Worm (Caenorhabditis elegans) whole organism, early embryonic: ENCODE data around the gene C33H5.16.

Experiments
- B0310.2 ChIP-seq: sonication (generic microtip); optimal IDR thresholded peaks from 2 replicates; lab custom pipeline; 2016; ENCODE audit warnings: mild to moderate bottlenecking, missing genetic modification characterization, missing compliant biosample characterization
- F13C5.2 ChIP-seq: sonication (generic microtip); optimal IDR thresholded peaks from 2 replicates; lab custom pipeline; 2017; ENCODE audit warnings: mild to moderate bottlenecking, missing genetic modification characterization, inconsistent platforms, missing compliant biosample characterization
- aly-1 ChIP-seq: sonication (generic microtip); optimal IDR thresholded peaks from 2 replicates; lab custom pipeline; 2016; ENCODE audit warnings: missing genetic modification characterization, missing compliant biosample characterization
- ama-1 ChIP-seq: fragments of 150-350 bp; optimal IDR thresholded peaks from 2 replicates; lab custom pipeline; 2014
- ceh-13 ChIP-seq: fragments of 200-800 bp; sonication (Bioruptor generic); optimal IDR thresholded peaks from 2 replicates; lab custom pipeline; 2018; ENCODE audit warnings: mild to moderate bottlenecking, missing genetic modification characterization, missing compliant biosample characterization
- ceh-36 ChIP-seq: sonication (generic microtip); optimal IDR thresholded peaks from 2 replicates; lab custom pipeline; 2016; ENCODE audit warnings: missing genetic modification characterization, inconsistent platforms, missing compliant biosample characterization
- ets-7 ChIP-seq: sonication (generic microtip); optimal IDR thresholded peaks from 2 replicates; lab custom pipeline; 2016; ENCODE audit warnings: missing genotype, missing genetic modification characterization, missing compliant biosample characterization
- flt-1 ChIP-seq: fragments of 200-800 bp; sonication (Bioruptor generic); IDR thresholded peaks from 2 replicates; pipeline ENCODE4 v1.3.6; 2022; ENCODE audit warnings: missing genetic modification characterization, missing compliant biosample characterization
- hmbx-1 ChIP-seq: sonication (generic microtip); optimal IDR thresholded peaks from 2 replicates; lab custom pipeline; 2016; ENCODE audit warnings: mild to moderate bottlenecking, missing genetic modification characterization, missing compliant biosample characterization
- hmg-4 ChIP-seq: fragments of 200-800 bp; sonication (Bioruptor generic); optimal IDR thresholded peaks from 2 replicates; lab custom pipeline; 2018; ENCODE audit warnings: mild to moderate bottlenecking, missing genetic modification characterization, missing compliant biosample characterization
- hnd-1 ChIP-seq: sonication (generic microtip); optimal IDR thresholded peaks from 2 replicates; lab custom pipeline; 2016; ENCODE audit warnings: missing genetic modification characterization, missing compliant biosample characterization
- pes-1 ChIP-seq: fragments of 200-800 bp; sonication (Bioruptor generic); IDR thresholded peaks from 2 replicates; pipeline ENCODE4 v1.3.6; 2022; ENCODE audit warnings: missing genetic modification reagents, missing genetic modification characterization, missing compliant biosample characterization
- scrt-1 ChIP-seq: fragments of 200-800 bp; sonication (Bioruptor generic); IDR thresholded peaks from 2 replicates; pipeline ENCODE4 v1.3.6; 2022; ENCODE audit warnings: missing genetic modification characterization, missing compliant biosample characterization
- sea-1 ChIP-seq: fragments of 200-800 bp; sonication (Bioruptor generic); conservative IDR thresholded peaks from 2 replicates; pipeline ENCODE4 v1.3.6; 2022; ENCODE audit warnings: missing genetic modification characterization, missing compliant biosample characterization
- tbx-11 ChIP-seq: fragments of 200-800 bp; sonication (Bioruptor generic); IDR thresholded peaks from 2 replicates; pipeline ENCODE4 v1.3.6; 2022; ENCODE audit warnings: missing genetic modification characterization, missing compliant biosample characterization
- tbx-37 ChIP-seq: fragments of 200-800 bp; sonication (Bioruptor generic); conservative IDR thresholded peaks from 2 replicates; pipeline ENCODE4 v1.3.6; 2022; ENCODE audit warnings: missing genetic modification reagents, missing genetic modification characterization, missing compliant biosample characterization
- tra-4 ChIP-seq: sonication (generic microtip); optimal IDR thresholded peaks from 2 replicates; lab custom pipeline; 2017; ENCODE audit warnings: missing genetic modification characterization, missing compliant biosample characterization

The C33H5.16 gene

ce11 chrIV:7775725-7776124 is 27.4 kb downstream of the C33H5.16 start, which contains the start of gene swd-2.1:
TSS of gene swd-2.1 (plus strand) at chrIV:7776025.
- TF ChIP-seq hmg-4 (no peak), ama-1 (lab: Kevin White, UChicago) (no peak), B0310.2 (no peak)

- TF ChIP-seq tbx-11 (GFP tag; lab: Robert Waterston, UW): no peak
- no peak for TF ChIP-seq ceh-13 (GFP tag; lab: Kevin White, UChicago)
- TF ChIP-seq flt-1 (GFP tag; lab: Robert Waterston, UW): no peak
- no peak for TF ChIP-seq F13C5.2 (tag; lab: Kevin White, UChicago)
Measured at ce11 chrIV:7774206-7774605, 28.9 kb downstream of the C33H5.16 start, which contains the start of the genes hcf-1 and swd-2.2. TSS of gene hcf-1 (minus strand) at chrIV:7774275. TSS of gene swd-2.2 (plus strand) at chrIV:7774411.

- TF ChIP-seq aly-1 (tag; lab: Kevin White, UChicago) (no peak), scrt-1 (GFP tag; lab: Robert Waterston, UW) (no peak), ama-1 (lab: Kevin White, UChicago) (no peak), tra-4 (tag; lab: Kevin White, UChicago) (no peak), B0310.2 (no peak), hnd-1 (tag; lab: Kevin White, UChicago) (no peak), hmg-4 (no peak), flt-1 (GFP tag; lab: Robert Waterston, UW) (no peak), F13C5.2 (tag; lab: Kevin White, UChicago) (no peak)
Measured at ce11 chrIV:7770162-7770561, 33.0 kb downstream of the C33H5.16 start, which contains the start of gene rdl-1. TSS of gene rdl-1 (minus strand) at chrIV:7770262.

ce11 chrIV:7764319-7764718 is 38.8 kb downstream of the C33H5.16 start:
- no peak for TF ChIP-seq aly-1 (tag; lab: Kevin White, UChicago)
- no peak for TF ChIP-seq hnd-1 (tag; lab: Kevin White, UChicago)
- TF ChIP-seq tbx-37 (GFP tag; lab: Robert Waterston, UW): no peak

ce11 chrIV:7763748-7764147 is 39.4 kb downstream of the C33H5.16 start, which contains the start of the genes C46A5.6 and C46A5.1:
TSS of gene C46A5.6 (minus strand) at chrIV:7763848.
TSS of gene C46A5.1 (plus strand) at chrIV:7763931.
- TF ChIP-seq tbx-11 (GFP tag; lab: Robert Waterston, UW) (no peak), hmbx-1 (no peak), sea-1 (GFP tag; lab: Robert Waterston, UW) (no peak), tbx-37 (GFP tag; lab: Robert Waterston, UW) (no peak), ets-7 (tag; lab: Kevin White, UChicago) (no peak), aly-1 (tag; lab: Kevin White, UChicago) (no peak), ama-1 (lab: Kevin White, UChicago) (no peak), flt-1 (GFP tag; lab: Robert Waterston, UW) (no peak), scrt-1 (GFP tag; lab: Robert Waterston, UW) (no peak), hmg-4 (no peak), pes-1 (no peak), ceh-13 (GFP tag; lab: Kevin White, UChicago) (no peak), hnd-1 (tag; lab: Kevin White, UChicago) (no peak), F13C5.2 (tag; lab: Kevin White, UChicago) (no peak), B0310.2 (no peak), ceh-36 (no peak), tra-4 (tag; lab: Kevin White, UChicago) (no peak)

- TF ChIP-seq ceh-13 (GFP tag; lab: Kevin White, UChicago): no peak
- no peak for TF ChIP-seq flt-1 (GFP tag; lab: Robert Waterston, UW)
- no peak for TF ChIP-seq ama-1 (lab: Kevin White, UChicago)
- no peak for TF ChIP-seq aly-1 (tag; lab: Kevin White, UChicago)
- no peak for TF ChIP-seq scrt-1 (GFP tag; lab: Robert Waterston, UW)
- TF ChIP-seq hnd-1 (tag; lab: Kevin White, UChicago): no peak
- no peak for TF ChIP-seq pes-1
- no peak for TF ChIP-seq hmg-4
- no peak for TF ChIP-seq ets-7 (tag; lab: Kevin White, UChicago)
Measured at ce11 chrIV:7760117-7760516, 43.0 kb downstream of the C33H5.16 start, which contains the start of gene del-7. TSS of gene del-7 (plus strand) at chrIV:7760417.

- TF ChIP-seq hmg-4: no peak
- no peak for TF ChIP-seq B0310.2
- TF ChIP-seq hmbx-1: no peak
- TF ChIP-seq tbx-37 (GFP tag; lab: Robert Waterston, UW): no peak
- TF ChIP-seq aly-1 (tag; lab: Kevin White, UChicago): no peak
- TF ChIP-seq F13C5.2 (tag; lab: Kevin White, UChicago): no peak
- TF ChIP-seq ceh-13 (GFP tag; lab: Kevin White, UChicago): no peak
- TF ChIP-seq ama-1 (lab: Kevin White, UChicago): no peak
- TF ChIP-seq ceh-36: no peak
- no peak for TF ChIP-seq ets-7 (tag; lab: Kevin White, UChicago)
- TF ChIP-seq sea-1 (GFP tag; lab: Robert Waterston, UW): no peak
- TF ChIP-seq pes-1: no peak
- TF ChIP-seq tbx-11 (GFP tag; lab: Robert Waterston, UW): no peak
- no peak for TF ChIP-seq hnd-1 (tag; lab: Kevin White, UChicago)
Measured at ce11 chrIV:7759527-7759926, 43.6 kb downstream of the C33H5.16 start, which contains the start of gene dsb-3. TSS of gene dsb-3 (minus strand) at chrIV:7759627.

ce11 chrIV:7757245-7757644 is 45.9 kb downstream of the C33H5.16 start, which contains the start of gene C46A5.4:
TSS of gene C46A5.4 (minus strand) at chrIV:7757345.
- TF ChIP-seq ets-7 (tag; lab: Kevin White, UChicago) (no peak), ceh-13 (GFP tag; lab: Kevin White, UChicago) (no peak), B0310.2 (no peak), hnd-1 (tag; lab: Kevin White, UChicago) (no peak), sea-1 (GFP tag; lab: Robert Waterston, UW) (no peak), tra-4 (tag; lab: Kevin White, UChicago) (no peak), ceh-36 (no peak), tbx-37 (GFP tag; lab: Robert Waterston, UW) (no peak), flt-1 (GFP tag; lab: Robert Waterston, UW) (no peak), tbx-11 (GFP tag; lab: Robert Waterston, UW) (no peak), aly-1 (tag; lab: Kevin White, UChicago) (no peak), hmbx-1 (no peak), hmg-4 (no peak), scrt-1 (GFP tag; lab: Robert Waterston, UW) (no peak), F13C5.2 (tag; lab: Kevin White, UChicago) (no peak), ama-1 (lab: Kevin White, UChicago) (no peak), pes-1 (no peak)
